Worm (Caenorhabditis elegans): Measurements from ENCODE around the gene glc-4.

Gene glc-4

ce11 chrII:7131871-7132693 lies 42.7 kb downstream of the glc-4 start, which contains the start of the genes T07F8.4 and gld-3:
TSS of gene T07F8.4 (minus strand) at chrII:7132032.
TSS of gene gld-3 (plus strand) at chrII:7132643.
- TF ChIP-seq zag-1 (tag; optimal IDR thresholded peaks at IDR 0.05) (no peak), lsy-12 (tag; optimal IDR thresholded peaks at IDR 0.05) (no peak), ZK546.5 (tag; optimal IDR thresholded peaks at IDR 0.05) (no peak), lin-15B (tag; optimal IDR thresholded peaks at IDR 0.05) (peak; percentile 36), nhr-25 (tag; optimal IDR thresholded peaks at IDR 0.05) (peak; percentile 14), jun-1 (tag; optimal IDR thresholded peaks at IDR 0.05) (no peak), nhr-237 (tag; optimal IDR thresholded peaks at IDR 0.05) (no peak), ceh-82 (tag; optimal IDR thresholded peaks at IDR 0.05) (no peak), nhr-77 (tag; optimal IDR thresholded peaks at IDR 0.05) (no peak), nfya-1 (tag; optimal IDR thresholded peaks at IDR 0.05; ENCODE audit: insufficient read depth) (peak; percentile 83), hmg-11 (tag; optimal IDR thresholded peaks at IDR 0.05) (no peak), ceh-16 (tag; optimal IDR thresholded peaks at IDR 0.05) (no peak), daf-12 (tag; optimal IDR thresholded peaks at IDR 0.05) (no peak), nhr-28 (tag; optimal IDR thresholded peaks at IDR 0.05) (no peak), ztf-4 (tag; optimal IDR thresholded peaks at IDR 0.05) (no peak), unc-62 (GFP tag; optimal IDR thresholded peaks at IDR 0.05) (no peak)

- TF ChIP-seq fos-1 (tag; optimal IDR thresholded peaks at IDR 0.05) = no peak
- TF ChIP-seq jun-1 (tag; optimal IDR thresholded peaks at IDR 0.05) = no peak
- no peak for TF ChIP-seq lin-15B (tag; optimal IDR thresholded peaks at IDR 0.05)
- no peak for TF ChIP-seq aly-2 (tag; optimal IDR thresholded peaks at IDR 0.05)
- no peak for TF ChIP-seq pqm-1 (tag; optimal IDR thresholded peaks at IDR 0.05)
- no peak for TF ChIP-seq hmg-11 (tag; optimal IDR thresholded peaks at IDR 0.05)
- no peak for TF ChIP-seq elt-1 (tag; optimal IDR thresholded peaks at IDR 0.05)
- no peak for TF ChIP-seq nhr-11 (tag; optimal IDR thresholded peaks at IDR 0.05)
- no peak for TF ChIP-seq daf-12 (tag; optimal IDR thresholded peaks at IDR 0.05)
- no peak for TF ChIP-seq egl-27 (tag; optimal IDR thresholded peaks at IDR 0.05)
- no peak for TF ChIP-seq fkh-10 (GFP tag; optimal IDR thresholded peaks at IDR 0.05)
- TF ChIP-seq ama-1 (optimal IDR thresholded peaks at IDR 0.05) = no peak
- TF ChIP-seq nhr-237 (tag; optimal IDR thresholded peaks at IDR 0.05) = no peak
- no peak for TF ChIP-seq zag-1 (tag; optimal IDR thresholded peaks at IDR 0.05)
- no peak for TF ChIP-seq ztf-4 (tag; optimal IDR thresholded peaks at IDR 0.05)
Observed at ce11 chrII:7126457-7126856, 48.3 kb downstream of the glc-4 start, which contains the start of gene F10E7.1. TSS of gene F10E7.1 (plus strand) at chrII:7126757.

- TF ChIP-seq elt-2 (tag; optimal IDR thresholded peaks at IDR 0.05) (no peak), lin-39 (tag; optimal IDR thresholded peaks at IDR 0.05) (no peak), nfya-1 (tag; optimal IDR thresholded peaks at IDR 0.05; ENCODE audit: insufficient read depth) (peak; percentile 11), lin-15B (tag; optimal IDR thresholded peaks at IDR 0.05) (peak; percentile 2), elt-1 (tag; optimal IDR thresholded peaks at IDR 0.05) (no peak), nhr-43 (tag; optimal IDR thresholded peaks at IDR 0.05; ENCODE audit: poor library complexity, severe bottlenecking) (no peak), daf-12 (tag; optimal IDR thresholded peaks at IDR 0.05) (no peak), unc-62 (GFP tag; optimal IDR thresholded peaks at IDR 0.05) (no peak), lsy-12 (tag; optimal IDR thresholded peaks at IDR 0.05) (no peak)
Observed at ce11 chrII:7122661-7123418, 51.9 kb downstream of the glc-4 start, which contains the start of gene F10E7.11. TSS of gene F10E7.11 (minus strand) at chrII:7122892.
